Worm (Caenorhabditis elegans) whole organism, L4/young adult: ENCODE data around the gene fipr-1.

ENCODE experiments used
- W03F9.2 ChIP-seq: fragments of 150-350 bp; optimal IDR thresholded peaks from 2 replicates; lab custom pipeline; 2014; ENCODE audit warnings: missing biosample characterization, missing genetic modification characterization
- dao-5 ChIP-seq: sonication (generic microtip); optimal IDR thresholded peaks from 2 replicates; lab custom pipeline; 2016; ENCODE audit warnings: missing genotype, missing genetic modification characterization, moderate library complexity, missing compliant biosample characterization
- him-1 ChIP-seq: sonication (generic microtip); optimal IDR thresholded peaks from 2 replicates; lab custom pipeline; 2016; ENCODE audit warnings: missing genotype, missing genetic modification reagents, missing genetic modification characterization, missing compliant biosample characterization

DNA sequence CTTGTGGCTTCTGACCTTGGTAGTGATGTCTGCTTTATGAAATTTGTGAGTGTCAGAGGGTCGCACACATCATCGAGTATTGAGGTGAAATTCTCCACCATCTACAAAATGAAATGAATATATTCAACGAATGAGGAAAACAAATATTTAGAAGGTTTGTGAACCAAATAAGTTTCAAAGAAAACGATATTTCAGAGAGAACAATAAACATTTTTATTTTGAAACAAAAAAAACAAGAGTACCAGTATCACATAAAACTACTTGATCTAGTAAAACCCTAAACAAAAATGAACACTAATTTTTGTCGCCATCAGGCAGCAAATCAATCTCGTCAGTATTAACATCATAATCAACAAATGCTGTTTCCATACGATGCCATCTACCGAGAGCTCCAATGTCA is 44.5 kb downstream of the fipr-1 start, which contains the start of gene R04F11.3:
- TF ChIP-seq dao-5 (tag; lab: Kevin White, UChicago) (no peak), him-1 (tag; lab: Kevin White, UChicago) (no peak), W03F9.2 (no peak)
